Worm (Caenorhabditis elegans): ENCODE results near the gene dhs-16.

Gene dhs-16

DNA sequence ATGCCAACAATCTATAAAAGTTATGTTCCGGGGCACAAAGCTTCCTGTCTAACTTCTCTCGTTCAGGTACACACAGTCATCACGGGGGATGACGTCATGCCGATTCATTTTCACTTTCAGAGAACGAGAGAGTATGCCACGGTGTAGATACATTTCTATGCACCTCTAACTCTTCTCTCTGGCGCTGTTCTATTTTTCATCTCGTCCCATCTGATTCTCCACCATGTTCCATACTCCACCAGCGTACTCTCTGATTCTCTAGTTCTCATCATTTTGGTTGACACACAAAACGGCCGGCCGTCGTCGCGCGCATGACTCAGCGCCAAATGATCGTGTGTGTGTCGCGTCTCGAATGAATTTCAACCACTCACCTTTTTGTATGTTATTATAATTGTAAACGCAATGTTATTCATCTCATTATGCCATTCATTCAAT is 16.8 kb downstream of the dhs-16 start (continued):
- TF ChIP-seq hlh-4 (tag; optimal IDR thresholded peaks at IDR 0.05): no peak
- TF ChIP-seq sup-37 (GFP tag; optimal IDR thresholded peaks at IDR 0.05): peak; percentile 73
- peak; percentile 55 to 79 (median 70) for TF ChIP-seq ceh-82 (tag; optimal IDR thresholded peaks at IDR 0.05)
- TF ChIP-seq sox-4 (tag; optimal IDR thresholded peaks at IDR 0.05): peak; percentile 70
- TF ChIP-seq lin-13 (GFP tag; optimal IDR thresholded peaks at IDR 0.05): peak; percentile 82
- no peak for TF ChIP-seq ztf-11 (tag; optimal IDR thresholded peaks at IDR 0.05)
- TF ChIP-seq C16A3.4 (tag; optimal IDR thresholded peaks at IDR 0.05): peak; percentile 87
- TF ChIP-seq lsy-2 (tag; optimal IDR thresholded peaks at IDR 0.05): peak; percentile 84 to 92
- TF ChIP-seq mdl-1 (tag; optimal IDR thresholded peaks at IDR 0.05): peak; percentile 15 to 97
- peak; percentile 27 for TF ChIP-seq unc-130 (tag; optimal IDR thresholded peaks at IDR 0.05)
- peak; percentile 83 for TF ChIP-seq lir-3 (tag; optimal IDR thresholded peaks at IDR 0.05; ENCODE audit: poor library complexity)
- TF ChIP-seq ztf-4 (tag; optimal IDR thresholded peaks at IDR 0.05): peak; percentile 96
- no peak for TF ChIP-seq nhr-12 (tag; optimal IDR thresholded peaks at IDR 0.05)
- peak; percentile 86 for TF ChIP-seq dsc-1 (tag; optimal IDR thresholded peaks at IDR 0.05)
- TF ChIP-seq elt-2 (tag; optimal IDR thresholded peaks at IDR 0.05): peak; percentile 97
- TF ChIP-seq isw-1 (GFP tag; IDR thresholded peaks at IDR 0.05): peak; percentile 68
- no peak for TF ChIP-seq C34B4.2 (tag; optimal IDR thresholded peaks at IDR 0.05)
- TF ChIP-seq aha-1 (tag; optimal IDR thresholded peaks at IDR 0.05): peak; percentile 37
- TF ChIP-seq nhr-28 (tag; optimal IDR thresholded peaks at IDR 0.05): no peak
- TF ChIP-seq fkh-4 (tag; optimal IDR thresholded peaks at IDR 0.05; ENCODE audit: borderline replicate concordance): no peak
- no peak for TF ChIP-seq fos-1 (tag; optimal IDR thresholded peaks at IDR 0.05)
- peak; percentile 97 for TF ChIP-seq nhr-77 (tag; optimal IDR thresholded peaks at IDR 0.05)
- TF ChIP-seq fkh-10 (GFP tag; optimal IDR thresholded peaks at IDR 0.05): peak; percentile 50
- TF ChIP-seq unc-62 (GFP tag; optimal IDR thresholded peaks at IDR 0.05): no peak
- TF ChIP-seq efl-1 (optimal IDR thresholded peaks at IDR 0.05): peak; percentile 82 to 92
- peak; percentile 56 to 94 for TF ChIP-seq efl-1 (GFP tag; optimal IDR thresholded peaks at IDR 0.05 in 1 of 2)
- TF ChIP-seq hpl-2 (GFP tag; optimal IDR thresholded peaks at IDR 0.05): peak; percentile 73
- TF ChIP-seq pax-3 (tag; optimal IDR thresholded peaks at IDR 0.05): peak; percentile 88
- TF ChIP-seq nhr-85 (tag): peak; percentile 99
- TF ChIP-seq ama-1 (optimal IDR thresholded peaks at IDR 0.05): no peak
- peak; percentile 2 for TF ChIP-seq pqm-1 (tag; optimal IDR thresholded peaks at IDR 0.05)
- TF ChIP-seq nhr-84 (tag; optimal IDR thresholded peaks at IDR 0.05): no peak
- TF ChIP-seq skn-1 (tag; optimal IDR thresholded peaks at IDR 0.05): peak; percentile 85
- TF ChIP-seq grh-1 (GFP tag; IDR thresholded peaks at IDR 0.05): peak; percentile 80
- TF ChIP-seq ceh-8 (GFP tag; optimal IDR thresholded peaks at IDR 0.05): peak; percentile 75
- TF ChIP-seq unc-30 (tag; optimal IDR thresholded peaks at IDR 0.05): no peak
- TF ChIP-seq jun-1 (tag; optimal IDR thresholded peaks at IDR 0.05): peak; percentile 95
- no peak for TF ChIP-seq ceh-63 (GFP tag; optimal IDR thresholded peaks at IDR 0.05)
- peak; percentile 98 for TF ChIP-seq nhr-20 (tag; optimal IDR thresholded peaks at IDR 0.05)
- peak; percentile 44 for TF ChIP-seq zip-4 (GFP tag; optimal IDR thresholded peaks at IDR 0.05)
- TF ChIP-seq rnt-1 (tag; optimal IDR thresholded peaks at IDR 0.05): peak; percentile 81
- no peak for TF ChIP-seq hlh-17 (GFP tag; optimal IDR thresholded peaks at IDR 0.05; ENCODE audit: borderline replicate concordance)
- no peak; the same call in 1 of the 2 replicates for TF ChIP-seq ceh-88 (GFP tag; IDR thresholded peaks at IDR 0.05)
- peak; percentile 93 for TF ChIP-seq tbx-2 (tag; optimal IDR thresholded peaks at IDR 0.05)
- no peak for TF ChIP-seq Y116A8C.19 (tag; optimal IDR thresholded peaks at IDR 0.05; ENCODE audit: borderline replicate concordance)
- no peak for TF ChIP-seq lin-15B (tag; optimal IDR thresholded peaks at IDR 0.05)
- peak; percentile 12 for TF ChIP-seq F16B12.6 (tag; optimal IDR thresholded peaks at IDR 0.05)
- no peak for TF ChIP-seq ceh-90 (tag; optimal IDR thresholded peaks at IDR 0.05)
- peak; percentile 79 to 89 for TF ChIP-seq lin-35 (GFP tag; optimal IDR thresholded peaks at IDR 0.05)
- peak; percentile 79 for TF ChIP-seq lin-39 (tag; optimal IDR thresholded peaks at IDR 0.05)

All from whole organism, L1 larva.